Fruit fly (Drosophila melanogaster) whole organism, prepupa: ENCODE data around the gene PAPLA1.

Experiments used
- Blimp-1 ChIP-seq: fragments of 200-800 bp; sonication (Bioruptor generic); optimal IDR thresholded peaks from 3 replicates; lab custom pipeline; 2017; ENCODE audit warnings: missing biosample characterization, missing genetic modification characterization, mild to moderate bottlenecking, moderate library complexity, missing genetic modification reagents
- CG10631 ChIP-seq: fragments of 200-800 bp; sonication (Bioruptor generic); optimal IDR thresholded peaks from 2 replicates; lab custom pipeline; 2016; ENCODE audit warnings: missing biosample characterization, missing genetic modification characterization
- CG3032 ChIP-seq: fragments of 200-800 bp; optimal IDR thresholded peaks from 2 replicates; lab custom pipeline; 2019; ENCODE audit warnings: missing biosample characterization, mild to moderate bottlenecking, missing genetic modification characterization, moderate library complexity
- CG6854 ChIP-seq: fragments of 200-800 bp; sonication (Bioruptor generic); optimal IDR thresholded peaks from 2 replicates; lab custom pipeline; 2017; ENCODE audit warnings: missing biosample characterization, mild to moderate bottlenecking, missing genetic modification characterization
- Eip75B ChIP-seq: fragments of 200-800 bp; sonication (Bioruptor generic); optimal IDR thresholded peaks from 3 replicates; lab custom pipeline; 2016; ENCODE audit warnings: missing biosample characterization, missing genetic modification characterization
- Hr4 ChIP-seq: fragments of 200-800 bp; sonication (Bioruptor generic); optimal IDR thresholded peaks from 3 replicates; lab custom pipeline; 2016; ENCODE audit warnings: missing biosample characterization, missing genetic modification characterization
- Sox102F ChIP-seq: fragments of 200-800 bp; sonication (Bioruptor generic); optimal IDR thresholded peaks from 2 replicates; lab custom pipeline; 2016; ENCODE audit warnings: missing biosample characterization, mild to moderate bottlenecking, missing genetic modification characterization
- acj6 ChIP-seq: fragments of 200-800 bp; sonication (Bioruptor generic); optimal IDR thresholded peaks from 3 replicates; lab custom pipeline; 2016; ENCODE audit warnings: missing biosample characterization, missing genetic modification characterization
- cyc ChIP-seq: fragments of 200-800 bp; sonication (Bioruptor generic); optimal IDR thresholded peaks from 3 replicates; lab custom pipeline; 2016; ENCODE audit warnings: missing biosample characterization, missing genetic modification characterization
- eg ChIP-seq: fragments of 200-800 bp; sonication (Bioruptor generic); IDR thresholded peaks from 3 replicates; pipeline ENCODE4 v1.3.6; 2022; ENCODE audit warnings: missing biosample characterization, missing genetic modification characterization
- fkh ChIP-seq: fragments of 200-800 bp; sonication (Bioruptor generic); optimal IDR thresholded peaks from 3 replicates; lab custom pipeline; 2017; ENCODE audit warnings: missing biosample characterization, mild to moderate bottlenecking, missing genetic modification characterization, moderate library complexity
- net ChIP-seq: fragments of 200-800 bp; sonication (Bioruptor generic); optimal IDR thresholded peaks from 3 replicates; lab custom pipeline; 2016; ENCODE audit warnings: missing biosample characterization, missing genetic modification characterization
- pdm3 ChIP-seq: fragments of 200-800 bp; sonication (Bioruptor generic); optimal IDR thresholded peaks from 3 replicates; lab custom pipeline; 2016; ENCODE audit warnings: missing biosample characterization, missing genetic modification characterization

dm6 chr2L:8099615-8100375, 59.6 kb downstream of the PAPLA1 start:
- TF ChIP-seq fkh (GFP tag; lab: Kevin White, UChicago) (no peak), Hr4 (GFP tag; lab: Kevin White, UChicago) (no peak), pdm3 (GFP tag; lab: Kevin White, UChicago) (no peak), acj6 (GFP tag; lab: Kevin White, UChicago) (no peak), Sox102F (GFP tag; lab: Kevin White, UChicago) (peak; percentile 15), CG10631 (GFP tag; lab: Kevin White, UChicago) (no peak), Eip75B (no peak), eg (GFP tag; lab: Robert Waterston, UW) (no peak; the same call in 2 of the 3 replicates), CG6854 (GFP tag; lab: Kevin White, UChicago) (no peak), CG3032 (tag; lab: Kevin White, UChicago) (no peak), cyc (no peak), net (GFP tag; lab: Kevin White, UChicago) (no peak), Blimp-1 (GFP tag; lab: Kevin White, UChicago) (no peak)
